Fruit fly (Drosophila melanogaster): ENCODE measurements around the gene Ho.

DNA sequence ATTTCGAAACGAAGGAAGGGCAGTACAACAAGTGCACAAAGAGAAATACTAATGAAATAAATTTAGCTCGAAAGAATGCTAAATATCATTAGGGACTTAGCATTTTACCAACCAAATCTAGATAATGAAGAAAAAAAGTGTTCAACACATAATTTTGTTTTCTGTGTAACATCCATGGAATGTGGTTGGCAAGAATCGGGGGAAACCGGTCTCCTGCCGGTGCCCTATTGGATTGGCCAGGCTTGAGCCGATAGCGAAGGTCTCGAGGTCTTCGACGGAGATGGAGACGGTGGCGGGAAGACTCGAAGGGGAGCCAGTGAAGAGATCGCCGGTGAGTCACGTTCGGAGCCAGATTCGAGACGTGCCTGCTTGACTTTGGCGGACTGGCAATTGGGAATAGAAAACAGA lies 21.8 kb upstream of the Ho start:
- TF ChIP-seq psq (optimal IDR thresholded peaks at IDR 0.05) (no peak), h (optimal IDR thresholded peaks at IDR 0.05) (no peak), insv (optimal IDR thresholded peaks at IDR 0.05) (no peak)

Measured in Kc167 (cell line).